Worm (Caenorhabditis elegans) whole organism, L2 larva: ENCODE measurements around the gene W07G4.1.

Experiments used
- R02D3.7 ChIP-seq: fragments of 150-350 bp; optimal IDR thresholded peaks from 2 replicates; lab custom pipeline; 2014; ENCODE audit warnings: missing biosample characterization, missing genetic modification characterization
- aly-2 ChIP-seq: fragments of 150-350 bp; optimal IDR thresholded peaks from 2 replicates; lab custom pipeline; 2014; ENCODE audit warnings: missing biosample characterization, missing genetic modification characterization
- ama-1 ChIP-seq: fragments of 150-350 bp; optimal IDR thresholded peaks from 2 replicates; lab custom pipeline; 2018; ENCODE audit warnings: inconsistent platforms
- lin-39 ChIP-seq: fragments of 150-350 bp; optimal IDR thresholded peaks from 2 replicates; lab custom pipeline; 2014; ENCODE audit warnings: missing biosample characterization, missing genetic modification reagents, missing genetic modification characterization
- mdl-1 ChIP-seq, 2 experiments: fragments of 150-350 bp in 1 of 2; sonication (generic microtip) in 1 of 2; optimal IDR thresholded peaks; 2 replicates each; lab custom pipeline; 2017; ENCODE audit warnings: missing biosample characterization in 2 of 2, missing genetic modification characterization in 2 of 2
- nhr-11 ChIP-seq: fragments of 150-350 bp; optimal IDR thresholded peaks from 2 replicates; lab custom pipeline; 2014; ENCODE audit warnings: missing biosample characterization, missing genetic modification characterization
- nhr-23 ChIP-seq: fragments of 150-350 bp; optimal IDR thresholded peaks from 2 replicates; lab custom pipeline; 2014; ENCODE audit warnings: missing biosample characterization, missing genetic modification reagents, missing genetic modification characterization
- nhr-77 ChIP-seq: fragments of 150-350 bp; optimal IDR thresholded peaks from 2 replicates; lab custom pipeline; 2014; ENCODE audit warnings: missing biosample characterization, missing genetic modification characterization
- zag-1 ChIP-seq: fragments of 150-350 bp; optimal IDR thresholded peaks from 2 replicates; lab custom pipeline; 2014; ENCODE audit warnings: missing biosample characterization, missing genetic modification characterization
- ztf-4 ChIP-seq: fragments of 150-350 bp; optimal IDR thresholded peaks from 2 replicates; lab custom pipeline; 2014; ENCODE audit warnings: missing biosample characterization, missing genetic modification characterization

DNA sequence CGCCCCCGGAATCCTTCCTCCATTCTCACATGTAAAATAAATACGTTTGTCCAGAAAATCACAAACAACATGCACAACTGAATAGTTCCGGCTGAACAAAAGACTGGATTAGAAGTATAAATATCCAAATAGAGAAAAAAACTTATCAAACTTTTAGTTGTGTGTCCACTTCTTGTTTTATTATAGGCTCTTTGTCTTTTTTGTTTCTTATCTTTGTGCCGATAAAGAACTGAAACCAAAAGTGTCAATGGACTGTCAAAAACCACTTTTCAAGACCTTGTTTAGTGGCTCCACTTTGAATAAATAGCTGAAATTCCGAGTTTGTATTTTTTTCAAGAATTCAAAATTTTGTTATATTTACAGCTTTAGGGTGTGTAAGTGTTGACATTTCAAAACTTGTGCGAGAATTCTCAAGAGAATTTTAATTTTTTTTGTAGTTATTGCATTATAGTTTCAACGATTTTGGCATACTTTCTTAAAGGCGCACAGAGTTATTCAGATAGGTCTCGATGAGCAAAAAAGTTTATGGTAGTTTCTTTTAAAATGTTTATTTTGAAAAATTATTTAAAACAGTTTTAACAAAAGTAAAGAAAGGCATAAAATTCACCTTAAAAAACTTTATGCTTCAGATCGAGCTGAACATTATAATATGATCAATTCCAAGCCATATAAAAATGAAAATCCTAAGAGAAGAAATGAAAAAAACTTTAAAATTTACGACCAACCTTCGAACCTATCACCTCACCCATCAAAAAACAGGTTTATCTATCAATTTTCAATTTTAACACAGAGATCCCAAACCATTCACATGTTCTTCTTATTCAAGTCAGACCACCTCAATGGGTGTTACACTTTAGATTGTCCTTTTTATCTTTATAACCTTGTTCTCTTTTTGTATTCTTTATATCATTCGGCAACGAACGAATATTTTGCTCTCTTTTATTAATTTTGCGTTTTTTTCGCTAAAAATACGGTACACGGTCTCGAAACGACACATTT, 13.1 kb downstream of the W07G4.1 start:
- TF ChIP-seq lin-39 (tag; lab: Kevin White, UChicago) (no peak), nhr-11 (tag; lab: Kevin White, UChicago) (no peak), R02D3.7 (tag; lab: Kevin White, UChicago) (no peak), aly-2 (tag; lab: Kevin White, UChicago) (no peak), nhr-23 (tag; lab: Kevin White, UChicago) (no peak), mdl-1 (tag; optimal IDR thresholded peaks at IDR 0.05; lab: Kevin White, UChicago) (no peak), ztf-4 (tag; lab: Kevin White, UChicago) (no peak), ama-1 (lab: Kevin White, UChicago) (no peak), nhr-77 (tag; lab: Kevin White, UChicago) (no peak), zag-1 (no peak)
